Worm (Caenorhabditis elegans): ENCODE results near the gene nspc-18.

nspc-18 gene

DNA sequence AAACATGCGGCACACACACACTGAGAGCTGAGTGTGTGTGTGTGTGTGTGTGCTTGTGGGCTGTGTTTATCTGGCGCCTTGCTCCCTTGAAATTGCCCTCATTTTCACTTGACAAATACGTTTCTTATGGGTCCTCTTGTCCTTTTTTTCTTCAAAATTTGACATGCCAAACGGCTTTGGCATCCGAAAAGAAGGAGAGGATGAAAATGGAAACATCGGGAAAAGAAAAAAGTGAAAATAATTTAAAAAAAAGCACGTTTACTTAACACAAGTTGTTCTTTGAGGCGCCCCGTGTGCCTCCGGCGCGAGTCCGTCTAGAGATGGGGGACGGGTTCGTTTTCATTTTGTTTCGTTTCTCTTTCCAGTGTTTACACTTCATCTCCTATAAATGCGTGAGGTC is 32.4 kb downstream of the nspc-18 start:
- no peak for TF ChIP-seq unc-62 (GFP tag; optimal IDR thresholded peaks at IDR 0.05)

ce11 chrX:14492441-14492840 is 35.0 kb downstream of the nspc-18 start:
- no peak for TF ChIP-seq unc-62 (GFP tag; optimal IDR thresholded peaks at IDR 0.05)

DNA sequence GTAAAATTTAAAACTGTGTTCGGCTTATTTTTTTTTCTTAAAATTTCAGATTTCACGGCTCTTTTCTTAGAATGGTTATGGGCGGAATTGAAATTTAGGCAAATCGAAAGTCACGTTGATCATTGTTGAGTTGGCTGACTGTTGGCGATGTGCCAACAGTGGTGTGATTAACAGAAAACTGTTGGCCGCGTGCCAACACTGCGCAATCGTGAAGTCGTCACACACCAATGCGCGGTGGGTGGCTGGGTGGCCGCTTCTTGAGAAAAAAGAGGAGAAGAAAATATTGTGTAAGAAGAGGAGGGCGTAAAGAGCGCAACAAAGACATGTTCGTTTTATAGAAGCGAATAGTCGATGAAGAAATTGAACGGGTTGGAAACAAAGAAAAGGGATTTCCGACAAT is 36.4 kb downstream of the nspc-18 start:
- no peak for TF ChIP-seq unc-62 (GFP tag; optimal IDR thresholded peaks at IDR 0.05)

DNA sequence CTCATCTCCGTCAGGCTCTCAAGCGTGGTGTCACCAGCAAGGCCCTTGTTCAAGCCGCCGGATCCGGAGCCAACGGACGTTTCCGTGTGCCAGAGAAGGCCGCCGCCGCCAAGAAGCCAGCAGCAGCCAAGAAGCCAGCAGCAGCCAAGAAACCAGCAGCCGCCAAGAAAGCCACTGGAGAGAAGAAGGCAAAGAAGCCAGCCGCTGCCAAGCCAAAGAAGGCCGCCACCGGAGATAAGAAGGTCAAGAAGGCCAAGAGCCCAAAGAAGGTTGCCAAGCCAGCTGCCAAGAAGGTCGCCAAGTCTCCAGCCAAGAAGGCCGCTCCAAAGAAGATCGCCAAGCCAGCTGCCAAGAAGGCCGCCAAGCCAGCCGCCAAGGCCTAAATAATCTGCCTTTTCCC is 37.0 kb downstream of the nspc-18 start:
- TF ChIP-seq unc-62 (GFP tag; optimal IDR thresholded peaks at IDR 0.05) = no peak

DNA sequence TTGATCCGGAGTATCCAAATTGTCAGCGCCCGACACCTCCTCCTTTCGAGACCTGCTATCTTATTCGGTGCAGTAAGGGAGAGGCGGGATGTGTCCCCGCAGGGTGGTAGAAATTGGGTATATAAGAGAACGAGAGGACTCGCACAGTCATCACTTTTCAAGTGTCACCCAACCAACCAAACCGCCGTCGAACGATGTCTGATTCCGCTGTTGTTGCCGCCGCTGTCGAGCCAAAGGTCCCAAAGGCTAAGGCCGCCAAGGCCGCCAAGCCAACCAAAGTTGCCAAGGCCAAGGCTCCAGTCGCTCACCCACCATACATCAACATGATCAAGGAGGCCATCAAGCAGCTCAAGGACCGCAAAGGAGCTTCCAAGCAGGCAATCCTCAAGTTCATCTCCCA is 37.5 kb downstream of the nspc-18 start, which contains the start of gene his-24:
TSS of gene his-24 (plus strand) at position 150 of the 400 bp plus-strand sequence.
- no peak for TF ChIP-seq unc-62 (GFP tag; optimal IDR thresholded peaks at IDR 0.05)

- TF ChIP-seq unc-62 (GFP tag; optimal IDR thresholded peaks at IDR 0.05) = no peak
These were observed 39.6 kb downstream of the nspc-18 start for ce11 chrX:14487832-14488231.

ce11 chrX:14487333-14487732 is 40.1 kb downstream of the nspc-18 start:
- TF ChIP-seq unc-62 (GFP tag; optimal IDR thresholded peaks at IDR 0.05) = no peak

ce11 chrX:14486503-14486902 is 41.0 kb downstream of the nspc-18 start:
- no peak for TF ChIP-seq unc-62 (GFP tag; optimal IDR thresholded peaks at IDR 0.05)

DNA sequence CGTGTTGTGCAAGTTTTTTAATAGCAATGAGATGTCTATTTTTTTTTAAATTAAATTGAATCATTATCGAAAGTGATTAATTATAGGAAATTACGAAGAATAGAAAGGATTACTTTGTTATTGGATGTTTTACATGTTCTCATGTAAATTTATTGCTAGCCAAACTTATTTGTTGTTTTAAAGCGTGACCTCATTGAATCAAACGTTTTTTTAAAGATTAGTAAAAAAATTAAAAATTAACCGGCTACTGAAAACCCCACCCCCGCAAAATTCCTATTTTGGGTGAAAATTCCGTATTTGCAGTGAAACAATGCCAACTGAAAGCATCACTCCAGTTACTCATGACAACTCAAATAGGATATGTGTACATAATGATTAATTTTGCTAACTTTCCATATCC is 42.6 kb downstream of the nspc-18 start, which contains the start of gene M163.8:
TSS of gene M163.8 (plus strand) at position 301 of the 400 bp plus-strand sequence.
- TF ChIP-seq unc-62 (GFP tag; optimal IDR thresholded peaks at IDR 0.05) = no peak

DNA sequence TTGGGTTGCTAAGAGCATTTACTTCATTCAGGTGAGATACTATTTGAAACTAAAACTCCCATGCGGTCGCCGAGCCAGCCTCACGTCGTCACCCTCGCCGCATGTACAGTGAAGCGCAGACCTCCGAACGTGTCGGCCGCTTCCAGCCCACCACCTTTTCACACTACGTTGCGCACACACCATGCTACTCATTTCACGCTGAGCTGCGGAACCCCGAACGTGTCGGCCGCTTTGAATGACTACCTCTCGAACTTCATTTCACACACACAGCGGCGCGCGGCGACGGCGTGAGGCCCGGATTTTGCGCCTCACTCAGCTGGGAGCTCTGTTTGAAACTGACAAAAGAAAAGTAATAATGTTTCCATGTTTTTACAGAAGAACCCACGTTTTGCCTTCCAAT is 45.8 kb downstream of the nspc-18 start:
- TF ChIP-seq unc-62 (GFP tag; optimal IDR thresholded peaks at IDR 0.05) = no peak

DNA sequence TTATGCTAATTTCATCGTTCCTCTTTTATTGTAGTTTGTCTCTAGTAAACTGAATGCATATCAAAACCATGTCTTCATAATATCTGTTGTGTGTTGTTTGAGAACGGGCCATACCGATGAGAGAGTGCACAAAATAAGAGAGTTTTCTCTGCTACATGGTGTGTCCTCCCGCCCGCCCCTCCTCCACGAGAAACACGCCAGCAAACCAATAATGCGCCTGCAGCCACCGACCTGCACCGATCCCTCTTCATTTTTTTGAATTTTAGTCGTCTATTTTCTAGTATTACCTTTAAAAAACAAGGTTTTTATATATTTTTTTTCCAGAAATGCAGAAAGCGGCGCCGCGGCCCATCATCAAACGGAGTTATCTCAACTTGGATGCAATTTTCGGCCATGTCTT is 47.2 kb downstream of the nspc-18 start, which contains the start of gene gfi-3:
TSS of gene gfi-3 (plus strand) at position 325 of the 400 bp plus-strand sequence.
- TF ChIP-seq unc-62 (GFP tag; optimal IDR thresholded peaks at IDR 0.05) = no peak

- no peak for TF ChIP-seq unc-62 (GFP tag; optimal IDR thresholded peaks at IDR 0.05)
These were observed 48.6 kb downstream of the nspc-18 start, which contains the start of gene M163.11 for ce11 chrX:14478743-14479428. Gene M163.11, plus strand, starts transcription at chrX:14479378.

DNA sequence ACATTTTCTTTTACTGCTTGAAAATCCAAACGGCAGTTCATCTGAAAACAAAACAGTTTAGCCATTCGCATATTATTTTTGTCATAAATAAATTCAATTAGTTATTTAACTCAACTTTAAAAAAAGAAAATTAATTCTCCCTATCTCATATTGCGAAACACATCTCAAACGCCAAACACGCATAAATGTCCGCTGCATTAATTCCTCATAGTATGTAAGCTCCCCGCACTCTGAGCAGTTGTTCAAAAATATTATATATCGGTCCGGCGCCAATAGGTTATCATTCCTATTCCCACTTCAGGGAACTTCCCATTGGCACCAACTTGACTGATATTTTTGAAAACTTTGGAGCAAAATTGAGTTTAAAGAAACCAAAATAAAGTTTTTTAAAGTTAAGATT is 49.3 kb downstream of the nspc-18 start:
- no peak for TF ChIP-seq unc-62 (GFP tag; optimal IDR thresholded peaks at IDR 0.05)

- no peak for TF ChIP-seq unc-62 (GFP tag; optimal IDR thresholded peaks at IDR 0.05)
These were observed 50.1 kb downstream of the nspc-18 start for ce11 chrX:14477338-14477737.

All from whole organism, dauer.